Fruit fly (Drosophila melanogaster) whole organism, wandering third instar larva: Measurements from ENCODE around the gene CG18662.
A peak's percentile ranks its signal among the peaks of the same experiment; 100 is the strongest.

ENCODE experiments used
- Abd-B ChIP-seq: fragments of >200 bp; optimal IDR thresholded peaks from 2 replicates; lab custom pipeline; 2017; ENCODE audit warnings: missing biosample characterization, missing genetic modification characterization
- CG32264 ChIP-seq: fragments of 200-800 bp; sonication (Bioruptor generic); optimal IDR thresholded peaks from 2 replicates; lab custom pipeline; 2016; ENCODE audit warnings: missing biosample characterization, missing genetic modification characterization
- CG9705 ChIP-seq: fragments of 200-800 bp; sonication (Bioruptor generic); optimal IDR thresholded peaks from 2 replicates; lab custom pipeline; 2018; ENCODE audit warnings: missing biosample characterization, mild to moderate bottlenecking, missing genetic modification characterization
- CrebA ChIP-seq: fragments of 200-800 bp; sonication (Bioruptor generic); optimal IDR thresholded peaks from 2 replicates; lab custom pipeline; 2016; ENCODE audit warnings: missing biosample characterization, mild to moderate bottlenecking, missing genetic modification characterization, borderline replicate concordance
- Dfd ChIP-seq: fragments of >200 bp; optimal IDR thresholded peaks from 2 replicates; lab custom pipeline; 2017; ENCODE audit warnings: missing biosample characterization, missing genetic modification characterization
- Dif ChIP-seq: fragments of 200-275, 200-300 bp; sonication (Bioruptor generic); optimal IDR thresholded peaks from 2 replicates; lab custom pipeline; 2018; ENCODE audit warnings: missing biosample characterization, missing genetic modification characterization; ENCODE audit not compliant: partially characterized antibody
- GATAd ChIP-seq: sonication (Bioruptor generic); optimal IDR thresholded peaks from 2 replicates; lab custom pipeline; 2016; ENCODE audit warnings: missing biosample characterization, missing genetic modification characterization
- HLH106 ChIP-seq: fragments of 200-800 bp; optimal IDR thresholded peaks from 3 replicates; lab custom pipeline; 2019; ENCODE audit warnings: missing biosample characterization, mild to moderate bottlenecking, missing genetic modification characterization, moderate library complexity
- Hnf4 ChIP-seq: fragments of 200-800 bp; sonication (Bioruptor generic); optimal IDR thresholded peaks from 2 replicates; lab custom pipeline; 2016; ENCODE audit warnings: missing biosample characterization, mild to moderate bottlenecking, missing genetic modification characterization
- Hr78 ChIP-seq: fragments of >200 bp; optimal IDR thresholded peaks from 2 replicates; lab custom pipeline; 2017; ENCODE audit warnings: missing biosample characterization, missing genetic modification characterization
- Hr83 ChIP-seq: fragments of 200-300 bp; sonication (Bioruptor generic); optimal IDR thresholded peaks from 2 replicates; lab custom pipeline; 2016; ENCODE audit warnings: missing biosample characterization, mild to moderate bottlenecking, missing genetic modification characterization, moderate library complexity; ENCODE audit not compliant: poor library complexity, severe bottlenecking
- Jra ChIP-seq: sonication (Bioruptor generic); optimal IDR thresholded peaks from 2 replicates; lab custom pipeline; 2016; ENCODE audit warnings: missing biosample characterization, missing genetic modification characterization
- Mio ChIP-seq: sonication (Bioruptor generic); optimal IDR thresholded peaks from 2 replicates; lab custom pipeline; 2016; ENCODE audit warnings: missing biosample characterization, missing genetic modification characterization
- Myc ChIP-seq: fragments of >200 bp; optimal IDR thresholded peaks from 2 replicates; lab custom pipeline; 2017
- N ChIP-seq: fragments of >200 bp; optimal IDR thresholded peaks from 2 replicates; lab custom pipeline; 2018; ENCODE audit warnings: missing biosample characterization, missing external identifiers, missing genetic modification characterization
- OdsH ChIP-seq: fragments of 200-800 bp; sonication (Bioruptor generic); optimal IDR thresholded peaks from 2 replicates; lab custom pipeline; 2016; ENCODE audit warnings: missing biosample characterization, mild to moderate bottlenecking, missing genetic modification characterization
- Rel ChIP-seq, 2 experiments: fragments of 200-800 bp; sonication (Bioruptor generic) in 1 of 2; optimal IDR thresholded peaks; 2 replicates in 1 of 2; 3 replicates in 1 of 2; lab custom pipeline; 2016 to 2019; ENCODE audit warnings: mild to moderate bottlenecking in 2 of 2, missing biosample characterization in 2 of 2, missing genetic modification characterization in 2 of 2, moderate library complexity in 1 of 2
- Sp1 ChIP-seq: fragments of 200-800 bp; sonication (Bioruptor generic); optimal IDR thresholded peaks from 3 replicates; lab custom pipeline; 2019; ENCODE audit warnings: missing biosample characterization, mild to moderate bottlenecking, missing genetic modification characterization, moderate library complexity
- Vsx2 ChIP-seq: fragments of 200-300, 225-300 bp; sonication (Bioruptor generic); optimal IDR thresholded peaks from 2 replicates; lab custom pipeline; 2018; ENCODE audit warnings: missing biosample characterization, missing genetic modification characterization; ENCODE audit not compliant: partially characterized antibody
- br ChIP-seq: fragments of 200-800 bp; sonication (Bioruptor generic); optimal IDR thresholded peaks from 2 replicates; lab custom pipeline; 2016; ENCODE audit warnings: missing biosample characterization, missing genetic modification characterization
- brk ChIP-seq: fragments of 200-800 bp; sonication (Bioruptor generic); optimal IDR thresholded peaks from 2 replicates; lab custom pipeline; 2016; ENCODE audit warnings: missing biosample characterization, mild to moderate bottlenecking, missing genetic modification characterization
- dl ChIP-seq, 2 experiments: fragments of 175-275, 200-275 bp in 1 of 2; fragments of 200-275 bp in 1 of 2; sonication (Bioruptor generic); optimal IDR thresholded peaks; lab custom pipeline; 2018; ENCODE audit warnings: mild to moderate bottlenecking in 2 of 2, missing biosample characterization in 2 of 2, missing genetic modification characterization in 2 of 2, moderate library complexity in 2 of 2; ENCODE audit not compliant: partially characterized antibody in 2 of 2, insufficient read depth in 1 of 2
- dmrt93B ChIP-seq: fragments of 200-800 bp; sonication (Bioruptor generic); optimal IDR thresholded peaks from 2 replicates; lab custom pipeline; 2018; ENCODE audit warnings: missing biosample characterization, mild to moderate bottlenecking, missing genetic modification characterization
- dsf ChIP-seq: sonication (Bioruptor generic); optimal IDR thresholded peaks from 2 replicates; lab custom pipeline; 2016; ENCODE audit warnings: missing biosample characterization, missing genetic modification characterization, borderline replicate concordance
- ey ChIP-seq: fragments of 200-800 bp; sonication (Bioruptor generic); optimal IDR thresholded peaks from 2 replicates; lab custom pipeline; 2016; ENCODE audit warnings: missing biosample characterization, missing genetic modification characterization
- foxo ChIP-seq, 2 experiments: fragments of 200-800 bp; sonication (Bioruptor generic); optimal IDR thresholded peaks; 2 replicates in 1 of 2; 3 replicates in 1 of 2; lab custom pipeline; 2016 to 2017; ENCODE audit warnings: missing biosample characterization in 2 of 2, missing genetic modification characterization in 2 of 2
- fru ChIP-seq: fragments of 200-800 bp; sonication (Bioruptor generic); optimal IDR thresholded peaks from 3 replicates; lab custom pipeline; 2016; ENCODE audit warnings: missing biosample characterization, mild to moderate bottlenecking, missing genetic modification characterization
- h ChIP-seq: fragments of 200-800 bp; sonication (Bioruptor generic); optimal IDR thresholded peaks from 3 replicates; lab custom pipeline; 2016; ENCODE audit warnings: missing biosample characterization, mild to moderate bottlenecking, missing genetic modification characterization
- jim ChIP-seq: fragments of 175-275, 200-325 bp; sonication (Bioruptor generic); optimal IDR thresholded peaks from 2 replicates; lab custom pipeline; 2016; ENCODE audit warnings: missing biosample characterization, mild to moderate bottlenecking, missing genetic modification characterization
- lola ChIP-seq: fragments of >200 bp; optimal IDR thresholded peaks from 2 replicates; lab custom pipeline; 2017; ENCODE audit warnings: missing biosample characterization, missing genetic modification characterization
- pan ChIP-seq: fragments of >200 bp; optimal IDR thresholded peaks from 2 replicates; lab custom pipeline; 2017
- psq ChIP-seq: fragments of 200-800 bp; sonication (Bioruptor generic); optimal IDR thresholded peaks from 3 replicates; lab custom pipeline; 2017; ENCODE audit warnings: missing biosample characterization, mild to moderate bottlenecking, missing genetic modification characterization, moderate library complexity
- rgr ChIP-seq: fragments of 200-800 bp; sonication (Bioruptor generic); optimal IDR thresholded peaks from 3 replicates; lab custom pipeline; 2016; ENCODE audit warnings: missing biosample characterization, mild to moderate bottlenecking, missing genetic modification characterization
- sage ChIP-seq: fragments of 200-800 bp; sonication (Bioruptor generic); optimal IDR thresholded peaks from 2 replicates; lab custom pipeline; 2016; ENCODE audit warnings: missing biosample characterization, mild to moderate bottlenecking, missing genetic modification characterization
- sv ChIP-seq: fragments of 200-800 bp; sonication (Bioruptor generic); optimal IDR thresholded peaks from 3 replicates; lab custom pipeline; 2016; ENCODE audit warnings: missing biosample characterization, missing genetic modification characterization
- tai ChIP-seq: sonication (Bioruptor generic); optimal IDR thresholded peaks from 2 replicates; lab custom pipeline; 2016; ENCODE audit warnings: missing biosample characterization, missing genetic modification characterization
- usp ChIP-seq: fragments of >200 bp; optimal IDR thresholded peaks from 2 replicates; lab custom pipeline; 2017; ENCODE audit warnings: missing biosample characterization, missing genetic modification characterization
- woc ChIP-seq: sonication (Bioruptor generic); optimal IDR thresholded peaks from 2 replicates; lab custom pipeline; 2016; ENCODE audit warnings: missing biosample characterization, mild to moderate bottlenecking, missing genetic modification characterization

Gene CG18662

DNA sequence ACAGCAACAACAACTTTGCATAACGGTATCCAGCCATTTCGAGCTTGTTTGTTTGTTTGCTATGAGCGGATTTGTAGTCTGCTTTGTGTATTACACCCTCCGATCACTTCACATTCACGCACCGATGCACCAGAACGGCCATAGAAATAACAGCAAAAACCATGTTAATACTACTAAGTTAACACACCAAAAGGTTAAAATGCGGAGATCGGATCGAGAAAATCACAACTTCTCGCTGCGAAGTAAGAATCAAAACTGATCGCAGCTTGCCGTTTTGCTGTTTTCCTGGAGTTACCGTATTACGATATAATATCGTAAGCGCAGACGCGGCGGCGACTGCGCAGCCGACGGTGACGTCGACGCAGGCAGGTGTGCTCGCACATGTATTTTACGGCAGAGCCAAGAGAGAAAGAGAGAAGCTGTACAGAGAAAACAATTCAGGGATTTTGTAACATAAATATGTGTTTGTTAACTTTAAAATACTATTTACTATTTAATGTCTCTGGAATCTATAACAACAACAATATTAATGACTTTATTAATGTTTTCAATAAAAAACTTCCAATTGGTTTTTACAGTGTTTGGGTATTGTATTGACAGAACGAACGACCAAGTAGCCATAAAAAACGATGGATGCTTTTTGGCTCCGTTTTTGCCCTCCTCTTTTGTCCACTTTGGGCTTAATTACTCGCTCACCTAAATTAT is 4.3 kb downstream of the CG18662 start, which contains the start of gene CG13101 (continued):
- TF ChIP-seq Hr83 (no peak), Hr78 (GFP tag; lab: Kevin White, UChicago) (no peak)

DNA sequence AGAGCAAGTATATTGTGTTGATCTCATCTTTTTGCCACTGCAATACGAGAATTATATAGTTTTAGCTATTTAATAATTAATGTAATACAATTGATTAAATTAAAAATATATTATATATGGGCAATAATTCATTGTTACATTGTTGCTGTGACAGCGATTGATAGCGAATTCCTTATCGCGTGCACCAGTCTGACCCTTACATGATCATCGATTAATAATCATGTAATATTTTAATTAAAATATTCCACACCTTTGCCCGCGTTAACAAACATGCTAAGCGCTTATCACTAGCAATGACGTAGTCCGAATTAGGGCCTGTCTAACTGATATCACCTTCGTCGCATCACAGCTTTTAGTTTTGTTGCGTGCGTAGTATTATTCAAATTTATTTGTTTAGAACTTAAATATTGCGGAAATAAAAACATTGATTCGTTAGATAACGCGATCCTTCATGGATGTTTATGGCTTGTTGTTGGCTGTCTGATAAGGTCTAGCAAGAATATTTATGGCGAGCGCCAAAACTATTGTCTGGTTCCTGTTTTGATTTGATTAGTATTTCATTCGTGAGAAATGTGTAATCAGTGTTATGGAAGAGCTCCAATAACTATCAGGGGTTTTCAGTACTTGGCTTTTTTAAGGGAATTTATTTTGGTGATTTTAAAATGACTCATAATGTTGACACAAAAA is 6.9 kb downstream of the CG18662 start:
- TF ChIP-seq Myc (no peak), N (no peak), dsf (no peak), sage (GFP tag; lab: Kevin White, UChicago) (no peak), Rel (GFP tag; optimal IDR thresholded peaks at IDR 0.05; lab: Kevin White, UChicago) (no peak), Rel (tag; optimal IDR thresholded peaks at IDR 0.05; lab: Kevin White, UChicago) (no peak), GATAd (GFP tag; lab: Kevin White, UChicago) (no peak), Hnf4 (no peak), rgr (GFP tag; lab: Kevin White, UChicago) (no peak), lola (no peak), CG9705 (GFP tag; lab: Kevin White, UChicago) (no peak)

DNA sequence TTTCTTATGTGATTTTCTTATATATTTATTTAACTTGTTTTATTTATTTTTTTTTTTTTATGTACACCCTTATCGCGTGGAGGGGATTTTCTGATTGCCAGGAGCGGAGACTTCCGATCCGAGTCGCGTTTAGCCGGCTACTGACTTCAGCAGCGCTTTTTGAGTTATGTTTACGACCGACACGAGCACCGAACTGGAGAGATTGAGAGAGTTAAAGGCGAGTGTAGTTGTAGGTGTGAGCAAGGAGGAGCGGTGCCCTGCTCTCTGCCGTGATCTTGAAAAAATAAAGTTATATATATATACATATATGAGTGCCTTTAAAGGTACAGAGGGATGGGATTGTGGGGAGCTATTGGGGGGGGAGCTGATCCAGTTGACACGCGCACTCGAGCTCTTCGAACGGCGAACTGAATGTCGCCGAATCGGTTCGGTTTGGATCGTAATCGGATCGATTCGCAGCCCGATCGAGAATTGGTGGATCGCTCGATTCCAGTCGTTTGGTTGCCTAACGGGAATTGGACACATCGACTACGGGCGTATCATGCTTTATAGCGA is 8.7 kb downstream of the CG18662 start, which contains the start of gene rost:
Gene rost (minus strand): TSS at position 503 of the 555 bp plus-strand sequence.
- TF ChIP-seq Dif (GFP tag; lab: Kevin White, UChicago), result peak; percentile 67
- no peak for TF ChIP-seq Mio (GFP tag; lab: Kevin White, UChicago)
- no peak for TF ChIP-seq Rel (GFP tag; optimal IDR thresholded peaks at IDR 0.05; lab: Kevin White, UChicago)
- peak; percentile 88 for TF ChIP-seq Rel (tag; optimal IDR thresholded peaks at IDR 0.05; lab: Kevin White, UChicago)
- no peak for TF ChIP-seq usp (GFP tag; lab: Kevin White, UChicago)
- TF ChIP-seq Sp1 (GFP tag; lab: Kevin White, UChicago), result peak; percentile 32
- no peak for TF ChIP-seq brk (GFP tag; lab: Kevin White, UChicago)
- no peak for TF ChIP-seq CG32264 (GFP tag; lab: Kevin White, UChicago)
- no peak for TF ChIP-seq ey
- TF ChIP-seq dmrt93B (GFP tag; lab: Kevin White, UChicago), result no peak
- no peak for TF ChIP-seq OdsH
- no peak for TF ChIP-seq foxo (GFP tag; optimal IDR thresholded peaks at IDR 0.05; lab: Kevin White, UChicago)
- TF ChIP-seq Hnf4, result peak; percentile 44
- TF ChIP-seq woc (GFP tag; lab: Kevin White, UChicago), result no peak
- TF ChIP-seq rgr (GFP tag; lab: Kevin White, UChicago), result peak; percentile 8
- no peak for TF ChIP-seq Myc
- no peak for TF ChIP-seq br
- TF ChIP-seq jim (GFP tag; lab: Kevin White, UChicago), result peak; percentile 55
- peak; percentile 63 for TF ChIP-seq h (GFP tag; lab: Kevin White, UChicago)
- TF ChIP-seq Abd-B (GFP tag; lab: Kevin White, UChicago), result no peak
- TF ChIP-seq dsf, result no peak
- TF ChIP-seq sv (GFP tag; lab: Kevin White, UChicago), result no peak
- peak; percentile 25 for TF ChIP-seq Vsx2 (GFP tag; lab: Kevin White, UChicago)
- TF ChIP-seq Hr78 (GFP tag; lab: Kevin White, UChicago), result no peak
- peak in 1 of 2 experiments; percentile 68 for TF ChIP-seq dl (GFP tag; optimal IDR thresholded peaks at IDR 0.05; lab: Kevin White, UChicago; ENCODE audit: insufficient read depth in 1 of 2, partially characterized antibody in 2 of 2)
- no peak for TF ChIP-seq Hr83
- no peak for TF ChIP-seq tai (GFP tag; lab: Kevin White, UChicago)
- TF ChIP-seq Jra (GFP tag; lab: Kevin White, UChicago), result no peak
- TF ChIP-seq N, result no peak
- TF ChIP-seq CG9705 (GFP tag; lab: Kevin White, UChicago), result no peak
- peak; percentile 26 for TF ChIP-seq fru
- no peak for TF ChIP-seq GATAd (GFP tag; lab: Kevin White, UChicago)
- no peak for TF ChIP-seq sage (GFP tag; lab: Kevin White, UChicago)
- TF ChIP-seq HLH106 (tag; lab: Kevin White, UChicago), result peak; percentile 1
- TF ChIP-seq CrebA, result peak; percentile 56
- TF ChIP-seq Dfd (GFP tag; lab: Kevin White, UChicago), result no peak
- TF ChIP-seq lola, result no peak
- TF ChIP-seq psq (GFP tag; lab: Kevin White, UChicago), result no peak
- TF ChIP-seq pan (lab: Kevin White, UChicago), result no peak
